Fruit fly (Drosophila melanogaster) whole organism, embryonic: ENCODE results near the gene tsl.
A peak's percentile ranks its signal among the peaks of the same experiment; 100 is the strongest.

Experiments
- Abd-B ChIP-seq: fragments of 200-800 bp; sonication (Bioruptor generic); optimal IDR thresholded peaks from 2 replicates; lab custom pipeline; 2018; ENCODE audit warnings: missing biosample characterization, mild to moderate bottlenecking, missing genetic modification characterization, moderate library complexity
- B-H1 ChIP-seq: fragments of 200-800 bp; sonication (Bioruptor generic); IDR thresholded peaks from 3 replicates; pipeline ENCODE4 v1.3.6; 2022; ENCODE audit warnings: missing biosample characterization, missing genetic modification characterization
- Blimp-1 ChIP-seq: fragments of 200-800 bp; sonication (Bioruptor generic); optimal IDR thresholded peaks from 3 replicates; lab custom pipeline; 2018; ENCODE audit warnings: missing biosample characterization, missing genetic modification characterization, mild to moderate bottlenecking, moderate library complexity, missing genetic modification reagents
- CG10267 ChIP-seq: fragments of 200-800 bp; sonication (Bioruptor generic); optimal IDR thresholded peaks from 2 replicates; lab custom pipeline; 2018; ENCODE audit warnings: missing biosample characterization, mild to moderate bottlenecking, missing genetic modification characterization, moderate library complexity
- CG10321 ChIP-seq: fragments of 200-800 bp; sonication (Bioruptor generic); IDR thresholded peaks from 2 replicates; pipeline ENCODE4 v1.3.6; 2022; ENCODE audit warnings: missing biosample characterization, missing genetic modification characterization
- CG1233 ChIP-seq: fragments of 200-800 bp; sonication (Bioruptor generic); optimal IDR thresholded peaks from 4 replicates; lab custom pipeline; 2018; ENCODE audit warnings: missing biosample characterization, mild to moderate bottlenecking, missing genetic modification characterization
- CG13296 ChIP-seq: fragments of 200-800 bp; sonication (Bioruptor generic); optimal IDR thresholded peaks from 3 replicates; lab custom pipeline; 2018; ENCODE audit warnings: missing biosample characterization, mild to moderate bottlenecking, missing genetic modification characterization
- CG13424 ChIP-seq: fragments of 200-800 bp; sonication (Bioruptor generic); optimal IDR thresholded peaks from 2 replicates; lab custom pipeline; 2019; ENCODE audit warnings: missing biosample characterization, mild to moderate bottlenecking, missing genetic modification characterization, moderate library complexity
- CG14710 ChIP-seq: fragments of 200-800 bp; sonication (Bioruptor generic); optimal IDR thresholded peaks from 3 replicates; lab custom pipeline; 2019; ENCODE audit warnings: missing biosample characterization, mild to moderate bottlenecking, missing genetic modification characterization, moderate library complexity
- CG17186 ChIP-seq: fragments of 200-800 bp; sonication (Bioruptor generic); optimal IDR thresholded peaks from 3 replicates; lab custom pipeline; 2017; ENCODE audit warnings: missing biosample characterization, missing genetic modification reagents, missing genetic modification characterization
- CG1792 ChIP-seq: fragments of 200-800 bp; sonication (Bioruptor generic); optimal IDR thresholded peaks from 2 replicates; lab custom pipeline; 2016; ENCODE audit warnings: missing biosample characterization, missing genetic modification characterization
- CG2678 ChIP-seq: fragments of 200-800 bp; sonication (Bioruptor generic); optimal IDR thresholded peaks from 3 replicates; lab custom pipeline; 2019; ENCODE audit warnings: missing biosample characterization, mild to moderate bottlenecking, missing genetic modification characterization, moderate library complexity
- CG3065 ChIP-seq: fragments of 200-800 bp; sonication (Bioruptor generic); optimal IDR thresholded peaks from 2 replicates; lab custom pipeline; 2016; ENCODE audit warnings: missing biosample characterization, missing genetic modification characterization
- CG43689 ChIP-seq: fragments of 200-800 bp; sonication (Bioruptor generic); IDR thresholded peaks from 2 replicates; pipeline ENCODE4 v1.3.6; 2022; ENCODE audit warnings: missing biosample characterization, missing genetic modification characterization
- CG6254 ChIP-seq: fragments of 200-800 bp; sonication (Bioruptor generic); optimal IDR thresholded peaks from 3 replicates; lab custom pipeline; 2017; ENCODE audit warnings: mild to moderate bottlenecking, missing biosample characterization, missing genetic modification reagents, missing genetic modification characterization
- CG7839 ChIP-seq: fragments of 200-800 bp; sonication (Bioruptor generic); optimal IDR thresholded peaks from 3 replicates; lab custom pipeline; 2018; ENCODE audit warnings: missing biosample characterization, mild to moderate bottlenecking, missing genetic modification characterization, moderate library complexity
- CG8388 ChIP-seq: fragments of 200-800 bp; sonication (Bioruptor generic); optimal IDR thresholded peaks from 2 replicates; lab custom pipeline; 2019; ENCODE audit warnings: missing biosample characterization, mild to moderate bottlenecking, missing genetic modification characterization, moderate library complexity
- CG9437 ChIP-seq: fragments of 200-800 bp; sonication (Bioruptor generic); optimal IDR thresholded peaks from 2 replicates; lab custom pipeline; 2018; ENCODE audit warnings: missing biosample characterization, mild to moderate bottlenecking, missing genetic modification characterization
- Dfd ChIP-seq, 2 experiments: fragments of >200 bp; optimal IDR thresholded peaks; 2 replicates each; lab custom pipeline; 2017; ENCODE audit warnings: missing biosample characterization in 2 of 2, missing genetic modification characterization in 2 of 2
- HmgD ChIP-seq: fragments of 200-800 bp; sonication (Bioruptor generic); optimal IDR thresholded peaks from 3 replicates; lab custom pipeline; 2016; ENCODE audit warnings: missing biosample characterization, missing genetic modification characterization
- Hr3 ChIP-seq: fragments of 200-800 bp; sonication (Bioruptor generic); optimal IDR thresholded peaks from 3 replicates; lab custom pipeline; 2016; ENCODE audit warnings: missing biosample characterization, missing genetic modification characterization
- Jarid2 ChIP-seq: fragments of 200-800 bp; sonication (Bioruptor generic); optimal IDR thresholded peaks from 3 replicates; lab custom pipeline; 2017; ENCODE audit warnings: mild to moderate bottlenecking, missing biosample characterization, missing genetic modification reagents, missing genetic modification characterization
- Max ChIP-seq: fragments of 200-800 bp; sonication (Bioruptor generic); optimal IDR thresholded peaks from 2 replicates; lab custom pipeline; 2016; ENCODE audit warnings: missing biosample characterization, mild to moderate bottlenecking, missing genetic modification characterization
- NK7.1 ChIP-seq: fragments of 200-800 bp; sonication (Bioruptor generic); optimal IDR thresholded peaks from 3 replicates; lab custom pipeline; 2016; ENCODE audit warnings: missing biosample characterization, missing genetic modification characterization
- Nf-YA ChIP-seq: fragments of 200-800 bp; sonication (Bioruptor generic); IDR thresholded peaks from 2 replicates; pipeline ENCODE4 v1.3.6; 2022; ENCODE audit warnings: missing biosample characterization, missing genetic modification characterization
- Oli ChIP-seq: fragments of 200-800 bp; sonication (Bioruptor generic); optimal IDR thresholded peaks from 2 replicates; lab custom pipeline; 2018; ENCODE audit warnings: missing biosample characterization, mild to moderate bottlenecking, missing genetic modification characterization, moderate library complexity
- Sox102F ChIP-seq: fragments of 200-800 bp; sonication (Bioruptor generic); optimal IDR thresholded peaks from 2 replicates; lab custom pipeline; 2018; ENCODE audit warnings: missing biosample characterization, mild to moderate bottlenecking, missing genetic modification characterization, moderate library complexity
- Ssrp ChIP-seq: fragments of 200-800 bp; sonication (Bioruptor generic); optimal IDR thresholded peaks from 2 replicates; lab custom pipeline; 2018; ENCODE audit warnings: missing biosample characterization, mild to moderate bottlenecking, missing genetic modification characterization, moderate library complexity
- Stat92E ChIP-seq, 3 experiments: fragments of >200 bp in 2 of 3; fragments of 200-800 bp in 1 of 3; sonication (Bioruptor generic) in 1 of 3; optimal IDR thresholded peaks; 2 replicates each; lab custom pipeline; 2017 to 2019; ENCODE audit warnings: missing biosample characterization in 3 of 3, missing genetic modification characterization in 3 of 3, mild to moderate bottlenecking in 1 of 3, moderate library complexity in 1 of 3
- TFAM ChIP-seq: fragments of 200-800 bp; sonication (Bioruptor generic); optimal IDR thresholded peaks from 2 replicates; lab custom pipeline; 2017; ENCODE audit warnings: missing biosample characterization, missing genetic modification characterization, inconsistent platforms
- ato ChIP-seq: fragments of 200-800 bp; sonication (Bioruptor generic); IDR thresholded peaks from 2 replicates; pipeline ENCODE4 v1.3.6; 2022; ENCODE audit warnings: missing biosample characterization, missing genetic modification characterization; ENCODE audit not compliant: partially characterized antibody
- bcd ChIP-seq: fragments of 200-800 bp; sonication (Bioruptor generic); optimal IDR thresholded peaks from 2 replicates; lab custom pipeline; 2017; ENCODE audit warnings: missing biosample characterization, mild to moderate bottlenecking, missing genetic modification characterization
- bsh ChIP-seq, 2 experiments: fragments of 200-800 bp; sonication (Bioruptor generic); optimal IDR thresholded peaks; 2 replicates each; lab custom pipeline; 2017 to 2018; ENCODE audit warnings: mild to moderate bottlenecking in 2 of 2, missing biosample characterization in 2 of 2, missing genetic modification characterization in 2 of 2, moderate library complexity in 1 of 2
- crc ChIP-seq: fragments of 200-800 bp; sonication (Bioruptor generic); optimal IDR thresholded peaks from 2 replicates; lab custom pipeline; 2016; ENCODE audit warnings: missing biosample characterization, missing genetic modification characterization
- dmrt11E ChIP-seq: fragments of 200-800 bp; sonication (Bioruptor generic); optimal IDR thresholded peaks from 3 replicates; lab custom pipeline; 2018; ENCODE audit warnings: missing biosample characterization, mild to moderate bottlenecking, missing genetic modification characterization, moderate library complexity
- dmrt99B ChIP-seq: fragments of 200-800 bp; sonication (Bioruptor generic); optimal IDR thresholded peaks from 2 replicates; lab custom pipeline; 2018; ENCODE audit warnings: missing biosample characterization, mild to moderate bottlenecking, missing genetic modification characterization, moderate library complexity
- fd96Cb ChIP-seq: fragments of 200-800 bp; sonication (Bioruptor generic); optimal IDR thresholded peaks from 2 replicates; lab custom pipeline; 2018; ENCODE audit warnings: missing biosample characterization, mild to moderate bottlenecking, missing genetic modification characterization, moderate library complexity
- gem ChIP-seq: fragments of 200-800 bp; sonication (Bioruptor generic); optimal IDR thresholded peaks from 2 replicates; lab custom pipeline; 2019; ENCODE audit warnings: missing biosample characterization, mild to moderate bottlenecking, missing genetic modification characterization, moderate library complexity
- hbn ChIP-seq: fragments of 200-800 bp; sonication (Bioruptor generic); IDR thresholded peaks from 2 replicates; pipeline ENCODE4 v1.3.6; 2022; ENCODE audit warnings: missing biosample characterization, missing genetic modification characterization; ENCODE audit not compliant: partially characterized antibody
- lola ChIP-seq, 3 experiments: fragments of >200 bp in 2 of 3; fragments of 200-800 bp in 1 of 3; sonication (Bioruptor generic) in 1 of 3; optimal IDR thresholded peaks; 2 replicates each; lab custom pipeline; 2017 to 2019; ENCODE audit warnings: missing biosample characterization in 3 of 3, missing genetic modification characterization in 3 of 3, mild to moderate bottlenecking in 1 of 3, moderate library complexity in 1 of 3
- nmo ChIP-seq: fragments of 200-800 bp; sonication (Bioruptor generic); optimal IDR thresholded peaks from 2 replicates; lab custom pipeline; 2018; ENCODE audit warnings: missing biosample characterization, mild to moderate bottlenecking, missing genetic modification characterization, moderate library complexity
- peb ChIP-seq: fragments of 200-800 bp; sonication (Bioruptor generic); IDR thresholded peaks from 2 replicates; pipeline ENCODE4 v1.3.6; 2022; ENCODE audit warnings: missing biosample characterization, missing genetic modification characterization
- sc ChIP-seq, 3 experiments: fragments of >200 bp in 2 of 3; fragments of 200-800 bp in 1 of 3; sonication (Bioruptor generic) in 1 of 3; optimal IDR thresholded peaks; 2 replicates in 2 of 3; 3 replicates in 1 of 3; lab custom pipeline; 2017; ENCODE audit warnings: mild to moderate bottlenecking in 1 of 3, missing biosample characterization in 1 of 3, missing genetic modification characterization in 1 of 3, missing genetic modification reagents in 1 of 3
- sna ChIP-seq: fragments of 200-800 bp; sonication (Bioruptor generic); IDR thresholded peaks from 2 replicates; pipeline ENCODE4 v1.3.6; 2022; ENCODE audit warnings: missing biosample characterization, missing genetic modification characterization; ENCODE audit not compliant: partially characterized antibody
- trh ChIP-seq: fragments of 200-800 bp; sonication (Bioruptor generic); optimal IDR thresholded peaks from 2 replicates; lab custom pipeline; 2016; ENCODE audit warnings: missing biosample characterization, missing genetic modification characterization
- unc-4 ChIP-seq: fragments of 200-800 bp; sonication (Bioruptor generic); IDR thresholded peaks from 2 replicates; pipeline ENCODE4 v1.3.6; 2022; ENCODE audit warnings: missing biosample characterization, missing genetic modification characterization; ENCODE audit not compliant: partially characterized antibody
- unpg ChIP-seq: fragments of 200-800 bp; sonication (Bioruptor generic); optimal IDR thresholded peaks from 3 replicates; lab custom pipeline; 2018; ENCODE audit warnings: missing biosample characterization, mild to moderate bottlenecking, missing genetic modification characterization, moderate library complexity

Gene tsl

DNA sequence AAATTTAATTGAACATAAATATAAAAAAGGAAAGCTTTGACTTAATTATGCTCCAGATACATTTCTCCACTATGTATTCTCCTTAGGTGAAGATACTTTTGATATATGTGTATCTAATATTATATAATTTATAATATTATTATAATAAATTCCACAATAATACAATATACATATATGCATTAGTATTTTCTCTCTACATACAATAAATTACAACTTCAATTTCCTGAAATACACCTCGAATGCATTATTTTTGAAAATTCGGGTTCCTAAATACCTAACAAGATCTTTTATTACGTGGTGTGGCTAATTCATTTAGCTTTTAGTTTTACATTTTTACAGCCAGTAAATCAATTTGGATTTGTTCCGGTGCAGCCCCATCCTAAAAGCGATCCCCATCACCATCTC lies 48.0 kb upstream of the tsl start (continued):
- TF ChIP-seq hbn (GFP tag; lab: Robert Waterston, UW) = no peak
- peak; percentile 23 for TF ChIP-seq CG6254 (GFP tag; lab: Kevin White, UChicago)
- TF ChIP-seq CG1233 (GFP tag; lab: Kevin White, UChicago) = no peak
- TF ChIP-seq bcd = no peak
- peak; percentile 48 for TF ChIP-seq CG8388
- peak; percentile 36 for TF ChIP-seq CG7839 (tag; lab: Kevin White, UChicago)
- TF ChIP-seq Stat92E (GFP tag; optimal IDR thresholded peaks at IDR 0.05; lab: Kevin White, UChicago) = peak in 1 of 3 experiments; percentile 23
- no peak for TF ChIP-seq Nf-YA
- TF ChIP-seq Max (GFP tag; lab: Kevin White, UChicago) = no peak
- peak; percentile 18 for TF ChIP-seq Hr3 (GFP tag; lab: Kevin White, UChicago)
- peak in 1 of 3 experiments; percentile 76 for TF ChIP-seq lola (GFP tag; optimal IDR thresholded peaks at IDR 0.05; lab: Kevin White, UChicago)
- peak; percentile 56 to 57 for TF ChIP-seq bsh (GFP tag; optimal IDR thresholded peaks at IDR 0.05; lab: Kevin White, UChicago)
- peak; percentile 19 for TF ChIP-seq unpg
- TF ChIP-seq ato (GFP tag; lab: Robert Waterston, UW) = no peak
- TF ChIP-seq Oli (tag; lab: Kevin White, UChicago) = peak; percentile 15
- no peak for TF ChIP-seq CG3065
- TF ChIP-seq fd96Cb (tag; lab: Kevin White, UChicago) = peak; percentile 42
- peak; percentile 40 for TF ChIP-seq Sox102F (GFP tag; lab: Kevin White, UChicago)
- TF ChIP-seq unc-4 (GFP tag; lab: Robert Waterston, UW) = no peak
- no peak for TF ChIP-seq CG10321 (GFP tag; lab: Robert Waterston, UW)
- TF ChIP-seq nmo (GFP tag; lab: Kevin White, UChicago) = peak; percentile 63
- no peak for TF ChIP-seq trh
- TF ChIP-seq CG14710 (tag; lab: Kevin White, UChicago) = peak; percentile 72
- TF ChIP-seq CG10267 (tag; lab: Kevin White, UChicago) = peak; percentile 54
- no peak for TF ChIP-seq B-H1 (GFP tag; lab: Robert Waterston, UW)
- peak; percentile 44 for TF ChIP-seq CG2678 (tag; lab: Kevin White, UChicago)
- TF ChIP-seq NK7.1 (GFP tag; lab: Kevin White, UChicago) = no peak
- TF ChIP-seq Abd-B = peak; percentile 30
- no peak for TF ChIP-seq CG17186 (GFP tag; lab: Kevin White, UChicago)
- peak; percentile 75 for TF ChIP-seq dmrt11E (tag; lab: Kevin White, UChicago)
- peak; percentile 3 for TF ChIP-seq CG9437 (GFP tag; lab: Kevin White, UChicago)
- TF ChIP-seq gem (tag; lab: Kevin White, UChicago) = peak; percentile 57
- TF ChIP-seq Jarid2 (GFP tag; lab: Kevin White, UChicago) = no peak
- TF ChIP-seq dmrt99B (tag; lab: Kevin White, UChicago) = peak; percentile 8
- TF ChIP-seq CG13424 = peak; percentile 9
- no peak for TF ChIP-seq sc (optimal IDR thresholded peaks at IDR 0.05; lab: Kevin White, UChicago)
- TF ChIP-seq sc (GFP tag; optimal IDR thresholded peaks at IDR 0.05; lab: Kevin White, UChicago) = peak; percentile 11
- peak; percentile 30 for TF ChIP-seq Ssrp (tag; lab: Kevin White, UChicago)
- peak; percentile 60 for TF ChIP-seq Blimp-1 (GFP tag; lab: Kevin White, UChicago)
- no peak for TF ChIP-seq Dfd (GFP tag; optimal IDR thresholded peaks at IDR 0.05; lab: Kevin White, UChicago)
- TF ChIP-seq peb (GFP tag; lab: Robert Waterston, UW) = no peak
- no peak for TF ChIP-seq TFAM (GFP tag; lab: Kevin White, UChicago)
- TF ChIP-seq crc = no peak
- no peak for TF ChIP-seq CG43689 (GFP tag; lab: Robert Waterston, UW)
- TF ChIP-seq CG13296 (GFP tag; lab: Kevin White, UChicago) = no peak
- TF ChIP-seq HmgD = no peak
- no peak for TF ChIP-seq sna
- TF ChIP-seq CG1792 = no peak
